Worm (Caenorhabditis elegans): ENCODE data around the gene amph-1.

DNA sequence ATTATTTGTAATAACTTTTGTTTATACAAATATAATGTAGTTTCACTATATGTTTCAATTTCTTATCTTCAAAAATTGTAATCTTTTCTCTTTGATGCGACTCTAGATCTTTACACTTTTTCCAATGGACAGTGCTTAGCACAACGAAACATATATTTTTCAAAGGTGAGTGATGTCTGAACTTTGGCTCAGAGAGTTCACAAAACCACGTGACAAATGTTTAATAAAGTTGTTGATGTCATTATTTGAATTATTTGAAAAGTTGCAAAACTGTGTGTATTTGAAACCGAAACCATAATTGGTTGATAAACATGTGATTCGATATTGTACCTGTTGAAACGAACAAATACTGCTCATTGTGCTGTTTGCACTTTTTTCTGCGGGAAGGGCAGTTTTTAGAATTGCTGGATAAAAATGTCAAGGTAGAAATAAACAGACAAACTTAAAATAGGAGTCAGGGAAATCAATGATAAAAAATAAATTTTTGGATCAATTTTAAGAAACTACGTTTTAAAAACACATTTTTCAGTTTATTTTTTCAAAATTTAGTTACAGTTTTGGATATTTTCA is 20.5 kb upstream of the amph-1 start:
- TF ChIP-seq dao-5 (tag; optimal IDR thresholded peaks at IDR 0.05) (no peak), him-1 (tag; optimal IDR thresholded peaks at IDR 0.05) (no peak)

Measured in whole organism, L4/young adult.